Fruit fly (Drosophila melanogaster) whole organism, embryonic: ENCODE results near the gene LysRS.

ENCODE experiments used
- B-H2 ChIP-seq: fragments of 200-800 bp; sonication (Bioruptor generic); optimal IDR thresholded peaks from 2 replicates; lab custom pipeline; 2018; ENCODE audit warnings: missing biosample characterization, mild to moderate bottlenecking, missing genetic modification characterization
- Bdp1 ChIP-seq: fragments of 200-800 bp; sonication (Bioruptor generic); optimal IDR thresholded peaks from 3 replicates; lab custom pipeline; 2016; ENCODE audit warnings: missing biosample characterization, missing genetic modification characterization
- Blimp-1 ChIP-seq: fragments of 200-800 bp; sonication (Bioruptor generic); optimal IDR thresholded peaks from 3 replicates; lab custom pipeline; 2018; ENCODE audit warnings: missing biosample characterization, missing genetic modification characterization, mild to moderate bottlenecking, moderate library complexity, missing genetic modification reagents
- CG10267 ChIP-seq: fragments of 200-800 bp; sonication (Bioruptor generic); optimal IDR thresholded peaks from 2 replicates; lab custom pipeline; 2018; ENCODE audit warnings: missing biosample characterization, mild to moderate bottlenecking, missing genetic modification characterization, moderate library complexity
- CG12236 ChIP-seq: fragments of 200-800 bp; sonication (Bioruptor generic); optimal IDR thresholded peaks from 2 replicates; lab custom pipeline; 2016; ENCODE audit warnings: missing biosample characterization, missing genetic modification characterization
- CG12659 ChIP-seq: fragments of 200-800 bp; sonication (Bioruptor generic); optimal IDR thresholded peaks from 3 replicates; lab custom pipeline; 2017; ENCODE audit warnings: mild to moderate bottlenecking, missing biosample characterization, missing genetic modification reagents, missing genetic modification characterization
- CG13424 ChIP-seq: fragments of 200-800 bp; sonication (Bioruptor generic); optimal IDR thresholded peaks from 2 replicates; lab custom pipeline; 2019; ENCODE audit warnings: missing biosample characterization, mild to moderate bottlenecking, missing genetic modification characterization, moderate library complexity
- CG13775 ChIP-seq: fragments of 200-800 bp; sonication (Bioruptor generic); optimal IDR thresholded peaks from 3 replicates; lab custom pipeline; 2017; ENCODE audit warnings: missing biosample characterization, mild to moderate bottlenecking, missing genetic modification characterization
- CG14050 ChIP-seq: fragments of 200-800 bp; sonication (Bioruptor generic); IDR thresholded peaks from 3 replicates; pipeline ENCODE4 v1.3.6; 2022; ENCODE audit warnings: missing biosample characterization, missing genetic modification characterization
- CG15011 ChIP-seq: fragments of 200-800 bp; sonication (Bioruptor generic); optimal IDR thresholded peaks from 3 replicates; lab custom pipeline; 2018; ENCODE audit warnings: missing biosample characterization, mild to moderate bottlenecking, missing genetic modification characterization
- CG15269 ChIP-seq: fragments of 200-800 bp; sonication (Bioruptor generic); optimal IDR thresholded peaks from 2 replicates; lab custom pipeline; 2018; ENCODE audit warnings: missing biosample characterization, mild to moderate bottlenecking, missing genetic modification characterization, moderate library complexity
- CG1529 ChIP-seq: fragments of 200-800 bp; sonication (Bioruptor generic); optimal IDR thresholded peaks from 3 replicates; lab custom pipeline; 2018; ENCODE audit warnings: missing biosample characterization, missing genetic modification characterization
- CG1603 ChIP-seq: fragments of 200-800 bp; sonication (Bioruptor generic); optimal IDR thresholded peaks from 2 replicates; lab custom pipeline; 2019; ENCODE audit warnings: missing biosample characterization, mild to moderate bottlenecking, missing genetic modification characterization, moderate library complexity
- CG16863 ChIP-seq: fragments of 200-800 bp; sonication (Bioruptor generic); optimal IDR thresholded peaks from 3 replicates; lab custom pipeline; 2016; ENCODE audit warnings: missing biosample characterization, missing genetic modification characterization
- CG17568 ChIP-seq: fragments of 200-800 bp; sonication (Bioruptor generic); optimal IDR thresholded peaks from 2 replicates; lab custom pipeline; 2018; ENCODE audit warnings: missing biosample characterization, mild to moderate bottlenecking, missing genetic modification characterization, moderate library complexity
- CG17912 ChIP-seq: fragments of 200-800 bp; sonication (Bioruptor generic); optimal IDR thresholded peaks from 2 replicates; lab custom pipeline; 2018; ENCODE audit warnings: missing biosample characterization, mild to moderate bottlenecking, missing genetic modification characterization
- CG6683 ChIP-seq: fragments of 200-800 bp; sonication (Bioruptor generic); optimal IDR thresholded peaks from 2 replicates; lab custom pipeline; 2017; ENCODE audit warnings: missing biosample characterization, mild to moderate bottlenecking, missing genetic modification characterization, missing genetic modification reagents
- CG8290 ChIP-seq, 3 experiments: fragments of 200-800 bp; sonication (Bioruptor generic); optimal IDR thresholded peaks; 2 replicates each; lab custom pipeline; 2016 to 2019; ENCODE audit warnings: missing biosample characterization in 3 of 3, missing genetic modification characterization in 3 of 3, mild to moderate bottlenecking in 2 of 3, moderate library complexity in 1 of 3
- CG9609 ChIP-seq: fragments of 200-800 bp; sonication (Bioruptor generic); optimal IDR thresholded peaks from 3 replicates; lab custom pipeline; 2016; ENCODE audit warnings: missing biosample characterization, missing genetic modification characterization
- CG9727 ChIP-seq: fragments of 200-800 bp; sonication (Bioruptor generic); optimal IDR thresholded peaks from 3 replicates; lab custom pipeline; 2017; ENCODE audit warnings: missing biosample characterization, mild to moderate bottlenecking, missing genetic modification characterization
- Dfd ChIP-seq, 2 experiments: fragments of >200 bp; optimal IDR thresholded peaks; 2 replicates each; lab custom pipeline; 2017; ENCODE audit warnings: missing biosample characterization in 2 of 2, missing genetic modification characterization in 2 of 2
- Dref ChIP-seq: fragments of 200-800 bp; sonication (Bioruptor generic); IDR thresholded peaks from 2 replicates; pipeline ENCODE4 v1.3.6; 2022; ENCODE audit warnings: missing biosample characterization, missing genetic modification characterization
- Fer1 ChIP-seq: fragments of 200-800 bp; sonication (Bioruptor generic); optimal IDR thresholded peaks from 2 replicates; lab custom pipeline; 2017; ENCODE audit warnings: missing biosample characterization, mild to moderate bottlenecking, missing genetic modification characterization
- GATAe ChIP-seq: fragments of 200-800 bp; sonication (Bioruptor generic); conservative IDR thresholded peaks from 2 replicates; pipeline ENCODE4 v1.3.6; 2022; ENCODE audit warnings: missing biosample characterization, missing genetic modification characterization
- Hmr ChIP-seq: fragments of 200-800 bp; sonication (Bioruptor generic); optimal IDR thresholded peaks from 3 replicates; lab custom pipeline; 2017; ENCODE audit warnings: mild to moderate bottlenecking, missing biosample characterization, missing genetic modification reagents, missing genetic modification characterization
- Hr78 ChIP-seq, 2 experiments: fragments of 200-800 bp in 1 of 2; fragments of >200 bp in 1 of 2; sonication (Bioruptor generic) in 1 of 2; optimal IDR thresholded peaks; 2 replicates each; lab custom pipeline; 2017 to 2019; ENCODE audit warnings: missing biosample characterization in 2 of 2, missing genetic modification characterization in 2 of 2, mild to moderate bottlenecking in 1 of 2, moderate library complexity in 1 of 2
- Hsf ChIP-seq: fragments of 200-800 bp; sonication (Bioruptor generic); optimal IDR thresholded peaks from 3 replicates; lab custom pipeline; 2016; ENCODE audit warnings: missing biosample characterization, missing genetic modification characterization
- MBD-R2 ChIP-seq: fragments of 200-800 bp; sonication (Bioruptor generic); IDR thresholded peaks from 2 replicates; pipeline ENCODE4 v1.3.6; 2022; ENCODE audit warnings: missing biosample characterization, missing genetic modification characterization
- Nf-YB ChIP-seq: fragments of 200-800 bp; sonication (Bioruptor generic); optimal IDR thresholded peaks from 3 replicates; lab custom pipeline; 2019; ENCODE audit warnings: missing biosample characterization, mild to moderate bottlenecking, missing genetic modification characterization, moderate library complexity
- Oli ChIP-seq: fragments of 200-800 bp; sonication (Bioruptor generic); optimal IDR thresholded peaks from 2 replicates; lab custom pipeline; 2018; ENCODE audit warnings: missing biosample characterization, mild to moderate bottlenecking, missing genetic modification characterization, moderate library complexity
- Ptx1 ChIP-seq: fragments of 200-800 bp; sonication (Bioruptor generic); IDR thresholded peaks from 2 replicates; pipeline ENCODE4 v1.3.6; 2022; ENCODE audit warnings: missing biosample characterization, missing genetic modification characterization
- ara ChIP-seq: fragments of 200-800 bp; sonication (Bioruptor generic); IDR thresholded peaks from 2 replicates; pipeline ENCODE4 v1.3.6; 2022; ENCODE audit warnings: missing biosample characterization, missing genetic modification characterization
- bab2 ChIP-seq: fragments of 200-800 bp; sonication (Bioruptor generic); optimal IDR thresholded peaks from 2 replicates; lab custom pipeline; 2016; ENCODE audit warnings: missing biosample characterization, missing genetic modification characterization
- bowl ChIP-seq: fragments of 200-800 bp; sonication (Bioruptor generic); IDR thresholded peaks from 2 replicates; pipeline ENCODE4 v1.3.6; 2022; ENCODE audit warnings: missing biosample characterization, missing genetic modification characterization
- dan ChIP-seq: fragments of 200-800 bp; sonication (Bioruptor generic); IDR thresholded peaks from 2 replicates; pipeline ENCODE4 v1.3.6; 2022; ENCODE audit warnings: missing biosample characterization, missing genetic modification characterization
- dpn ChIP-seq, 2 experiments: fragments of 200-800 bp; sonication (Bioruptor generic); optimal IDR thresholded peaks; 3 replicates each; lab custom pipeline; 2016; ENCODE audit warnings: missing biosample characterization in 2 of 2, missing genetic modification characterization in 2 of 2
- eve ChIP-seq, 2 experiments: fragments of >200 bp; optimal IDR thresholded peaks; 2 replicates each; lab custom pipeline; 2017; ENCODE audit warnings: missing biosample characterization in 2 of 2, missing genetic modification characterization in 2 of 2
- fd102C ChIP-seq: fragments of 200-800 bp; sonication (Bioruptor generic); optimal IDR thresholded peaks from 2 replicates; lab custom pipeline; 2018; ENCODE audit warnings: missing biosample characterization, mild to moderate bottlenecking, missing genetic modification characterization, moderate library complexity
- fru ChIP-seq: fragments of >200 bp; optimal IDR thresholded peaks from 2 replicates; lab custom pipeline; 2017
- ind ChIP-seq: fragments of 200-800 bp; sonication (Bioruptor generic); optimal IDR thresholded peaks from 3 replicates; lab custom pipeline; 2016; ENCODE audit warnings: missing biosample characterization, missing genetic modification characterization
- lola ChIP-seq, 3 experiments: fragments of >200 bp in 2 of 3; fragments of 200-800 bp in 1 of 3; sonication (Bioruptor generic) in 1 of 3; optimal IDR thresholded peaks; 2 replicates each; lab custom pipeline; 2017 to 2019; ENCODE audit warnings: missing biosample characterization in 3 of 3, missing genetic modification characterization in 3 of 3, mild to moderate bottlenecking in 1 of 3, moderate library complexity in 1 of 3
- mld ChIP-seq: fragments of 200-800 bp; sonication (Bioruptor generic); IDR thresholded peaks from 3 replicates; pipeline ENCODE4 v1.3.6; 2022; ENCODE audit warnings: missing biosample characterization, missing genetic modification characterization; ENCODE audit not compliant: partially characterized antibody
- onecut ChIP-seq: fragments of 200-800 bp; sonication (Bioruptor generic); IDR thresholded peaks from 2 replicates; pipeline ENCODE4 v1.3.6; 2022; ENCODE audit warnings: missing biosample characterization, missing genetic modification characterization
- pros ChIP-seq: fragments of 200-800 bp; sonication (Bioruptor generic); optimal IDR thresholded peaks from 3 replicates; lab custom pipeline; 2019; ENCODE audit warnings: missing biosample characterization, mild to moderate bottlenecking, missing genetic modification characterization, moderate library complexity
- rib ChIP-seq: fragments of 200-800 bp; sonication (Bioruptor generic); IDR thresholded peaks from 2 replicates; pipeline ENCODE4 v1.3.6; 2022; ENCODE audit warnings: missing biosample characterization, missing genetic modification characterization
- sr ChIP-seq: fragments of 200-800 bp; sonication (Bioruptor generic); IDR thresholded peaks from 3 replicates; pipeline ENCODE4 v1.3.6; 2022; ENCODE audit warnings: missing biosample characterization, missing genetic modification characterization
- tin ChIP-seq: fragments of 200-800 bp; sonication (Bioruptor generic); optimal IDR thresholded peaks from 3 replicates; lab custom pipeline; 2016; ENCODE audit warnings: missing biosample characterization, missing genetic modification characterization
- unpg ChIP-seq: fragments of 200-800 bp; sonication (Bioruptor generic); optimal IDR thresholded peaks from 3 replicates; lab custom pipeline; 2018; ENCODE audit warnings: missing biosample characterization, mild to moderate bottlenecking, missing genetic modification characterization, moderate library complexity
- zfh2 ChIP-seq: fragments of 200-800 bp; sonication (Bioruptor generic); optimal IDR thresholded peaks from 2 replicates; lab custom pipeline; 2016; ENCODE audit warnings: missing biosample characterization, missing genetic modification characterization

LysRS gene

DNA sequence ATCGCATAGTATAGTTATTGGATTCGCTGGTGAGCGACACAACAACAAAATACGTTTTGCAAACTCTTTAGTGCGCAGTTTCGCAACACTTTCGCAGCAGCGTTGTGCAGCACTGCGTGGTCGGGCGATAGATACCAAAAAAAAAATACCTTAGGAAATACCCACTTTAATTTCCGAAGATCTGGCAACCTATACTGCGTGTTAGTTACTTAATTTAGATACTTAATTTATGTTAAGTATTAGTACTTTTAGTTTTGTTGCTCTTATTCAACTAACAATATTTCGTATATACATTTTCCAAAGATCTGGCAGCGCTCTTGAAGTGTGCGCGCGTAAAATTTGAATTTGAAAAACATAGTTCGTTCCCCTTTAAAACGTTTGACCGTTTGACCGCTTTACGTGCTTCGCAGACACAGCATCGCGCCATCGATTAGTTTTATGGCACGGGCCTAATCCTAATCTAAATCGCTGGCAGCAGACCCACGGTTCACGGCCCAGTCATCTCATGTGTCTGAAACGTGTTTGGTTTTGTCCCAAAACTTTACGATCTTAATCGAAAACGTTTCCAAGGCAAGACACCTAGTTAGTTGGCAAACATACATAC is 28.7 kb downstream of the LysRS start, which contains the start of gene LPCAT (continued):
- TF ChIP-seq eve (GFP tag; optimal IDR thresholded peaks at IDR 0.05; lab: Kevin White, UChicago): peak in 1 of 2 experiments; percentile 81
- TF ChIP-seq ara (GFP tag; lab: Robert Waterston, UW): peak; percentile 77
- no peak for TF ChIP-seq GATAe
- TF ChIP-seq bab2: peak; percentile 80
- TF ChIP-seq ind: peak; percentile 85
- TF ChIP-seq bowl (GFP tag; lab: Robert Waterston, UW): no peak
- peak; percentile 65 for TF ChIP-seq CG14050 (GFP tag; lab: Robert Waterston, UW)
- TF ChIP-seq Oli (tag; lab: Kevin White, UChicago): peak; percentile 41
- TF ChIP-seq Fer1: peak; percentile 80
- TF ChIP-seq MBD-R2 (GFP tag; lab: Robert Waterston, UW): peak; percentile 59
- TF ChIP-seq CG15011 (GFP tag; lab: Kevin White, UChicago): no peak
- peak; percentile 73 for TF ChIP-seq CG12659 (GFP tag; lab: Kevin White, UChicago)
- TF ChIP-seq zfh2: peak; percentile 80
- TF ChIP-seq dpn (GFP tag; optimal IDR thresholded peaks at IDR 0.05; lab: Kevin White, UChicago): peak; percentile 70 to 90
- peak; percentile 18 for TF ChIP-seq CG17912 (GFP tag; lab: Kevin White, UChicago)
- TF ChIP-seq CG17568 (GFP tag; lab: Kevin White, UChicago): peak; percentile 30
- TF ChIP-seq CG15269: peak; percentile 64
- TF ChIP-seq CG12236 (GFP tag; lab: Kevin White, UChicago): no peak
- peak; percentile 79 for TF ChIP-seq Hmr (GFP tag; lab: Kevin White, UChicago)
- TF ChIP-seq CG9727 (GFP tag; lab: Kevin White, UChicago): peak; percentile 72
- TF ChIP-seq Blimp-1 (GFP tag; lab: Kevin White, UChicago): peak; percentile 54
- TF ChIP-seq tin (GFP tag; lab: Kevin White, UChicago): peak; percentile 83
- peak; percentile 37 for TF ChIP-seq unpg (GFP tag; lab: Kevin White, UChicago)
- peak; percentile 54 for TF ChIP-seq CG13775
- no peak for TF ChIP-seq CG1529 (GFP tag; lab: Kevin White, UChicago)
- no peak for TF ChIP-seq Dfd (GFP tag; optimal IDR thresholded peaks at IDR 0.05; lab: Kevin White, UChicago)
- TF ChIP-seq CG9609 (GFP tag; lab: Kevin White, UChicago): peak; percentile 50
- TF ChIP-seq CG16863: peak; percentile 52
- TF ChIP-seq pros (GFP tag; lab: Kevin White, UChicago): peak; percentile 65
- TF ChIP-seq mld (GFP tag; lab: Robert Waterston, UW): no peak
- TF ChIP-seq Hr78 (GFP tag; optimal IDR thresholded peaks at IDR 0.05; lab: Kevin White, UChicago): peak in 1 of 2 experiments; percentile 86
- no peak for TF ChIP-seq dan (GFP tag; lab: Robert Waterston, UW)
- peak; percentile 86 for TF ChIP-seq B-H2 (GFP tag; lab: Kevin White, UChicago)
- peak in 2 of 3 experiments; percentile 27 to 36 for TF ChIP-seq lola (GFP tag; optimal IDR thresholded peaks at IDR 0.05; lab: Kevin White, UChicago)
- peak; percentile 28 for TF ChIP-seq CG6683 (GFP tag; lab: Kevin White, UChicago)
- peak; percentile 88 for TF ChIP-seq Ptx1
- peak; percentile 69 for TF ChIP-seq CG13424 (tag; lab: Kevin White, UChicago)
- TF ChIP-seq Bdp1 (GFP tag; lab: Kevin White, UChicago): peak; percentile 45
- peak; percentile 41 for TF ChIP-seq onecut (GFP tag; lab: Robert Waterston, UW)
- peak; percentile 78 for TF ChIP-seq Hsf (GFP tag; lab: Kevin White, UChicago)
- no peak for TF ChIP-seq Nf-YB
- peak; percentile 79 for TF ChIP-seq rib (GFP tag; lab: Robert Waterston, UW)
- TF ChIP-seq CG10267 (tag; lab: Kevin White, UChicago): peak; percentile 96
- TF ChIP-seq CG8290 (GFP tag; optimal IDR thresholded peaks at IDR 0.05; lab: Kevin White, UChicago): peak; percentile 47
- TF ChIP-seq CG8290 (tag; optimal IDR thresholded peaks at IDR 0.05; lab: Kevin White, UChicago): peak in 1 of 2 experiments; percentile 66
- peak; percentile 58 for TF ChIP-seq CG1603 (tag; lab: Kevin White, UChicago)
- no peak; the same call in 2 of the 3 replicates for TF ChIP-seq sr (GFP tag; lab: Robert Waterston, UW)
- peak; percentile 53 for TF ChIP-seq Dref
- TF ChIP-seq fd102C: peak; percentile 20
- TF ChIP-seq fru (lab: Kevin White, UChicago): no peak
